Fruit fly (Drosophila melanogaster) whole organism, wandering third instar larva: Measurements from ENCODE around the gene CG17191.
A peak's percentile ranks its signal among the peaks of the same experiment; 100 is the strongest.

Experiments
- CG32264 ChIP-seq: fragments of 200-800 bp; sonication (Bioruptor generic); optimal IDR thresholded peaks from 2 replicates; lab custom pipeline; 2016; ENCODE audit warnings: missing biosample characterization, missing genetic modification characterization
- CG9705 ChIP-seq: fragments of 200-800 bp; sonication (Bioruptor generic); optimal IDR thresholded peaks from 2 replicates; lab custom pipeline; 2018; ENCODE audit warnings: missing biosample characterization, mild to moderate bottlenecking, missing genetic modification characterization
- CrebA ChIP-seq: fragments of 200-800 bp; sonication (Bioruptor generic); optimal IDR thresholded peaks from 2 replicates; lab custom pipeline; 2016; ENCODE audit warnings: missing biosample characterization, mild to moderate bottlenecking, missing genetic modification characterization, borderline replicate concordance
- Dfd ChIP-seq: fragments of >200 bp; optimal IDR thresholded peaks from 2 replicates; lab custom pipeline; 2017; ENCODE audit warnings: missing biosample characterization, missing genetic modification characterization
- GATAd ChIP-seq: sonication (Bioruptor generic); optimal IDR thresholded peaks from 2 replicates; lab custom pipeline; 2016; ENCODE audit warnings: missing biosample characterization, missing genetic modification characterization
- HLH106 ChIP-seq: fragments of 200-800 bp; optimal IDR thresholded peaks from 3 replicates; lab custom pipeline; 2019; ENCODE audit warnings: missing biosample characterization, mild to moderate bottlenecking, missing genetic modification characterization, moderate library complexity
- Hnf4 ChIP-seq: fragments of 200-800 bp; sonication (Bioruptor generic); optimal IDR thresholded peaks from 2 replicates; lab custom pipeline; 2016; ENCODE audit warnings: missing biosample characterization, mild to moderate bottlenecking, missing genetic modification characterization
- Hr78 ChIP-seq: fragments of >200 bp; optimal IDR thresholded peaks from 2 replicates; lab custom pipeline; 2017; ENCODE audit warnings: missing biosample characterization, missing genetic modification characterization
- Hr83 ChIP-seq: fragments of 200-300 bp; sonication (Bioruptor generic); optimal IDR thresholded peaks from 2 replicates; lab custom pipeline; 2016; ENCODE audit warnings: missing biosample characterization, mild to moderate bottlenecking, missing genetic modification characterization, moderate library complexity; ENCODE audit not compliant: poor library complexity, severe bottlenecking
- Jra ChIP-seq: sonication (Bioruptor generic); optimal IDR thresholded peaks from 2 replicates; lab custom pipeline; 2016; ENCODE audit warnings: missing biosample characterization, missing genetic modification characterization
- Mio ChIP-seq: sonication (Bioruptor generic); optimal IDR thresholded peaks from 2 replicates; lab custom pipeline; 2016; ENCODE audit warnings: missing biosample characterization, missing genetic modification characterization
- Myc ChIP-seq: fragments of >200 bp; optimal IDR thresholded peaks from 2 replicates; lab custom pipeline; 2017
- N ChIP-seq: fragments of >200 bp; optimal IDR thresholded peaks from 2 replicates; lab custom pipeline; 2018; ENCODE audit warnings: missing biosample characterization, missing external identifiers, missing genetic modification characterization
- OdsH ChIP-seq: fragments of 200-800 bp; sonication (Bioruptor generic); optimal IDR thresholded peaks from 2 replicates; lab custom pipeline; 2016; ENCODE audit warnings: missing biosample characterization, mild to moderate bottlenecking, missing genetic modification characterization
- Rel ChIP-seq, 2 experiments: fragments of 200-800 bp; sonication (Bioruptor generic) in 1 of 2; optimal IDR thresholded peaks; 2 replicates in 1 of 2; 3 replicates in 1 of 2; lab custom pipeline; 2016 to 2019; ENCODE audit warnings: mild to moderate bottlenecking in 2 of 2, missing biosample characterization in 2 of 2, missing genetic modification characterization in 2 of 2, moderate library complexity in 1 of 2
- Sp1 ChIP-seq: fragments of 200-800 bp; sonication (Bioruptor generic); optimal IDR thresholded peaks from 3 replicates; lab custom pipeline; 2019; ENCODE audit warnings: missing biosample characterization, mild to moderate bottlenecking, missing genetic modification characterization, moderate library complexity
- br ChIP-seq: fragments of 200-800 bp; sonication (Bioruptor generic); optimal IDR thresholded peaks from 2 replicates; lab custom pipeline; 2016; ENCODE audit warnings: missing biosample characterization, missing genetic modification characterization
- brk ChIP-seq: fragments of 200-800 bp; sonication (Bioruptor generic); optimal IDR thresholded peaks from 2 replicates; lab custom pipeline; 2016; ENCODE audit warnings: missing biosample characterization, mild to moderate bottlenecking, missing genetic modification characterization
- dl ChIP-seq, 2 experiments: fragments of 175-275, 200-275 bp in 1 of 2; fragments of 200-275 bp in 1 of 2; sonication (Bioruptor generic); optimal IDR thresholded peaks; lab custom pipeline; 2018; ENCODE audit warnings: mild to moderate bottlenecking in 2 of 2, missing biosample characterization in 2 of 2, missing genetic modification characterization in 2 of 2, moderate library complexity in 2 of 2; ENCODE audit not compliant: partially characterized antibody in 2 of 2, insufficient read depth in 1 of 2
- dmrt93B ChIP-seq: fragments of 200-800 bp; sonication (Bioruptor generic); optimal IDR thresholded peaks from 2 replicates; lab custom pipeline; 2018; ENCODE audit warnings: missing biosample characterization, mild to moderate bottlenecking, missing genetic modification characterization
- dsf ChIP-seq: sonication (Bioruptor generic); optimal IDR thresholded peaks from 2 replicates; lab custom pipeline; 2016; ENCODE audit warnings: missing biosample characterization, missing genetic modification characterization, borderline replicate concordance
- ey ChIP-seq: fragments of 200-800 bp; sonication (Bioruptor generic); optimal IDR thresholded peaks from 2 replicates; lab custom pipeline; 2016; ENCODE audit warnings: missing biosample characterization, missing genetic modification characterization
- foxo ChIP-seq, 2 experiments: fragments of 200-800 bp; sonication (Bioruptor generic); optimal IDR thresholded peaks; 2 replicates in 1 of 2; 3 replicates in 1 of 2; lab custom pipeline; 2016 to 2017; ENCODE audit warnings: missing biosample characterization in 2 of 2, missing genetic modification characterization in 2 of 2
- fru ChIP-seq: fragments of 200-800 bp; sonication (Bioruptor generic); optimal IDR thresholded peaks from 3 replicates; lab custom pipeline; 2016; ENCODE audit warnings: missing biosample characterization, mild to moderate bottlenecking, missing genetic modification characterization
- h ChIP-seq: fragments of 200-800 bp; sonication (Bioruptor generic); optimal IDR thresholded peaks from 3 replicates; lab custom pipeline; 2016; ENCODE audit warnings: missing biosample characterization, mild to moderate bottlenecking, missing genetic modification characterization
- jim ChIP-seq: fragments of 175-275, 200-325 bp; sonication (Bioruptor generic); optimal IDR thresholded peaks from 2 replicates; lab custom pipeline; 2016; ENCODE audit warnings: missing biosample characterization, mild to moderate bottlenecking, missing genetic modification characterization
- pan ChIP-seq: fragments of >200 bp; optimal IDR thresholded peaks from 2 replicates; lab custom pipeline; 2017
- psq ChIP-seq: fragments of 200-800 bp; sonication (Bioruptor generic); optimal IDR thresholded peaks from 3 replicates; lab custom pipeline; 2017; ENCODE audit warnings: missing biosample characterization, mild to moderate bottlenecking, missing genetic modification characterization, moderate library complexity
- rgr ChIP-seq: fragments of 200-800 bp; sonication (Bioruptor generic); optimal IDR thresholded peaks from 3 replicates; lab custom pipeline; 2016; ENCODE audit warnings: missing biosample characterization, mild to moderate bottlenecking, missing genetic modification characterization
- sage ChIP-seq: fragments of 200-800 bp; sonication (Bioruptor generic); optimal IDR thresholded peaks from 2 replicates; lab custom pipeline; 2016; ENCODE audit warnings: missing biosample characterization, mild to moderate bottlenecking, missing genetic modification characterization
- sv ChIP-seq: fragments of 200-800 bp; sonication (Bioruptor generic); optimal IDR thresholded peaks from 3 replicates; lab custom pipeline; 2016; ENCODE audit warnings: missing biosample characterization, missing genetic modification characterization
- usp ChIP-seq: fragments of >200 bp; optimal IDR thresholded peaks from 2 replicates; lab custom pipeline; 2017; ENCODE audit warnings: missing biosample characterization, missing genetic modification characterization
- woc ChIP-seq: sonication (Bioruptor generic); optimal IDR thresholded peaks from 2 replicates; lab custom pipeline; 2016; ENCODE audit warnings: missing biosample characterization, mild to moderate bottlenecking, missing genetic modification characterization

The CG17191 gene

dm6 chr3R:27019701-27020172, at the start of gene CG17191:
Gene CG17191, minus strand, starts transcription at chr3R:27019751.
- no peak for TF ChIP-seq usp (GFP tag; lab: Kevin White, UChicago)
- no peak for TF ChIP-seq psq (GFP tag; lab: Kevin White, UChicago)
- no peak for TF ChIP-seq Rel (GFP tag; optimal IDR thresholded peaks at IDR 0.05; lab: Kevin White, UChicago)
- TF ChIP-seq Rel (tag; optimal IDR thresholded peaks at IDR 0.05; lab: Kevin White, UChicago) = peak; percentile 29
- no peak for TF ChIP-seq Sp1 (GFP tag; lab: Kevin White, UChicago)
- TF ChIP-seq N (GFP tag; lab: Kevin White, UChicago) = no peak
- TF ChIP-seq h = no peak
- no peak for TF ChIP-seq jim (GFP tag; lab: Kevin White, UChicago)
- TF ChIP-seq CrebA (GFP tag; lab: Kevin White, UChicago) = no peak

dm6 chr3R:27069201-27069600, 49.6 kb upstream of the CG17191 start:
- no peak for TF ChIP-seq br (GFP tag; lab: Kevin White, UChicago)
- TF ChIP-seq HLH106 (tag; lab: Kevin White, UChicago) = no peak
- no peak for TF ChIP-seq Hnf4 (GFP tag; lab: Kevin White, UChicago)
- TF ChIP-seq dmrt93B (GFP tag; lab: Kevin White, UChicago) = no peak
- no peak for TF ChIP-seq rgr
- no peak for TF ChIP-seq Mio
- TF ChIP-seq OdsH (GFP tag; lab: Kevin White, UChicago) = no peak
- TF ChIP-seq usp (GFP tag; lab: Kevin White, UChicago) = no peak
- TF ChIP-seq CG9705 (GFP tag; lab: Kevin White, UChicago) = no peak
- no peak for TF ChIP-seq CG32264 (GFP tag; lab: Kevin White, UChicago)
- no peak for TF ChIP-seq Hr83 (GFP tag; lab: Kevin White, UChicago)
- no peak for TF ChIP-seq sage
- no peak for TF ChIP-seq dl (GFP tag; optimal IDR thresholded peaks at IDR 0.05; lab: Kevin White, UChicago; ENCODE audit: insufficient read depth in 1 of 2, partially characterized antibody in 2 of 2)
- no peak for TF ChIP-seq fru (GFP tag; lab: Kevin White, UChicago)
- TF ChIP-seq Jra (GFP tag; lab: Kevin White, UChicago) = no peak
- no peak for TF ChIP-seq h
- no peak for TF ChIP-seq Hr78 (GFP tag; lab: Kevin White, UChicago)
- TF ChIP-seq brk (GFP tag; lab: Kevin White, UChicago) = no peak
- no peak for TF ChIP-seq Dfd (GFP tag; lab: Kevin White, UChicago)
- TF ChIP-seq Myc = no peak

- no peak for TF ChIP-seq sv (GFP tag; lab: Kevin White, UChicago)
Measured at dm6 chr3R:27067362-27067761, 47.8 kb upstream of the CG17191 start.

- TF ChIP-seq CG9705 (GFP tag; lab: Kevin White, UChicago) (no peak), Hnf4 (GFP tag; lab: Kevin White, UChicago) (no peak), Mio (no peak), woc (GFP tag; lab: Kevin White, UChicago) (no peak), OdsH (GFP tag; lab: Kevin White, UChicago) (no peak), Dfd (GFP tag; lab: Kevin White, UChicago) (no peak)
Measured at dm6 chr3R:27065136-27065535, 45.6 kb upstream of the CG17191 start, which contains the start of gene CG43935. Gene CG43935, plus strand, starts transcription at chr3R:27065436.

dm6 chr3R:27064099-27064498, 44.5 kb upstream of the CG17191 start, which contains the start of gene Nep5:
Gene Nep5, minus strand, starts transcription at chr3R:27064199.
- TF ChIP-seq sage (no peak), OdsH (GFP tag; lab: Kevin White, UChicago) (no peak), dmrt93B (GFP tag; lab: Kevin White, UChicago) (no peak), Hr78 (GFP tag; lab: Kevin White, UChicago) (no peak), Jra (GFP tag; lab: Kevin White, UChicago) (no peak), foxo (GFP tag; optimal IDR thresholded peaks at IDR 0.05; lab: Kevin White, UChicago) (no peak), dsf (GFP tag; lab: Kevin White, UChicago) (no peak), CG9705 (GFP tag; lab: Kevin White, UChicago) (no peak), jim (GFP tag; lab: Kevin White, UChicago) (no peak), dl (GFP tag; optimal IDR thresholded peaks at IDR 0.05; lab: Kevin White, UChicago; ENCODE audit: insufficient read depth in 1 of 2, partially characterized antibody in 2 of 2) (no peak), ey (GFP tag; lab: Kevin White, UChicago) (no peak), GATAd (GFP tag; lab: Kevin White, UChicago) (no peak), h (no peak), pan (lab: Kevin White, UChicago) (no peak)
